Fruit fly (Drosophila melanogaster): ENCODE measurements around the gene Ip259.
A peak's percentile ranks its signal among the peaks of the same experiment; 100 is the strongest.

Gene Ip259

DNA sequence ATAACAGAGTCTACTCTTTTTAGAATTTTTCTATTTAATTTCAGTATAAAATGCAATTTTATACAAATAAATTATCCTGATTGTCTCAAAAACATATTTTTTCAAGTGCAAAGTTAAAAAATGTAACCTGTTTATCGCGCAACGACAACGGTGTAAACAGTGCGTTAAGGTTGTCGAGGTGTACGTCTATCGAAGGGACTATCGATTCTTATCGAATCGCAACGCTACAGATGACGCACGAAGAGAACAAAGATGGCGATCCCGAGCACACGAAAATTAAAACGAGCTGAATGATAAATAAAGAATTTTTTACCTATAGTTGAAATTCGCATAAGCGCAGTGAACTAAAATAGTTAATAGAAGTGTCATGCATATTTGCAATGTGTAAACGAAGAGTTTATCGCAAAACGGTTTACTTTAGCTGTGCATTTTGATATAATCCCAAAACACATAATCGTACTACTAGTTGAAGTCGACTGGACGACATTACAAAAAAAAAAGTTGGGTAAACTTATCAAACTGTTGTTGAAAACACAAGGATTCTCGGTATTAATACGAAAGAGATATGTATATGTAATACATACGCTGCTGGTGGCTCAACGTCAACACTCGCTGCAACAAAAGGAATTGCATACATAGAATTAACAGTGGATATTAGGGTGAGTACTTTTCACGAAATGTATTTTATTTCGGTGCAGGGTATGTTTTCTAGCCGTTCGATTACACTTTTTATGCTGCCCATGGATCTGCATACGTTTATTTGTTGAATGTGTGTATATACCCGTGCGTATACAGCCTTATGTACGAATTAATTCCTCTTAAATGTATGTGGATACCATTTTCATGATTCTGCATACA is 20.1 kb upstream of the Ip259 start, which contains the start of gene da:
TSS of gene da (plus strand) at position 237 of the 858 bp plus-strand sequence.
- TF ChIP-seq CG17801 (GFP tag; optimal IDR thresholded peaks at IDR 0.05; ENCODE audit: partially characterized antibody): peak; percentile 41

DNA sequence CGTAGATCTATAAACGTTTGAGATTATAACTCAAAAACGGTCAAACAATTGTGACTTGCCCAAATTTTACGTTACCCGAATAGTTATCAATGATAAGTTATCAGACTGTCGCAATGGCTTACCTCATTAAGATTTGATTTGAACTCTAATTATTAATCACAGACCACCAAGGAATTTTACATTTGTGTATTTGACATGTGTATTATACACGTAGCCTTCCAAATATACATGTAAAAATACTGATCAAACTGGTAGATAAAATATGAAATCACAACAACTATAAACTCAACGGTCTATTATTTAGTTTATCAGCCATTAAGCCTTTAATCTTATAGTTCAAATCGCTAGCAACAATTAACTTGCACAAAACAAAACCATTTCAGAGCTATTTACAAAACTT is 14.7 kb upstream of the Ip259 start:
- TF ChIP-seq CG17801 (GFP tag; optimal IDR thresholded peaks at IDR 0.05; ENCODE audit: partially characterized antibody): no peak

DNA sequence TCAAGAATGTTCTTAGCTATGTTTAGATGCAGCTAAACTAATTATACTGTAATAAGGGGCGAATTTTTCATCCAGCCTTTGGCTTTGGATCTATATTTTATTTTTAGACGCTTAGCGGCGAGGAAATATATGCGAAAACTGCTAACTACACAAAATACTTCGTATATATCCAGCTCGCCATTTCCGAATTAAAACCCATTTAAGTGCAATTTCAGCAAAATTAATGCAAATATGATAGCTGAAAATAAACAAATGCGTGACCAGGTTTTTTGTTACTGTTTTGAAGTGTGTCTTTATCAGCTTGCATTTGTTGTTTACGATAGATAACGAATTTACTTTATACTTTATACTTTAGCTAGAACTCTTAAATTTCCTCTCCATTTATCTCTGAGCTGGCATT is 13.1 kb upstream of the Ip259 start:
- TF ChIP-seq CG17801 (GFP tag; optimal IDR thresholded peaks at IDR 0.05; ENCODE audit: partially characterized antibody): peak; percentile 8

DNA sequence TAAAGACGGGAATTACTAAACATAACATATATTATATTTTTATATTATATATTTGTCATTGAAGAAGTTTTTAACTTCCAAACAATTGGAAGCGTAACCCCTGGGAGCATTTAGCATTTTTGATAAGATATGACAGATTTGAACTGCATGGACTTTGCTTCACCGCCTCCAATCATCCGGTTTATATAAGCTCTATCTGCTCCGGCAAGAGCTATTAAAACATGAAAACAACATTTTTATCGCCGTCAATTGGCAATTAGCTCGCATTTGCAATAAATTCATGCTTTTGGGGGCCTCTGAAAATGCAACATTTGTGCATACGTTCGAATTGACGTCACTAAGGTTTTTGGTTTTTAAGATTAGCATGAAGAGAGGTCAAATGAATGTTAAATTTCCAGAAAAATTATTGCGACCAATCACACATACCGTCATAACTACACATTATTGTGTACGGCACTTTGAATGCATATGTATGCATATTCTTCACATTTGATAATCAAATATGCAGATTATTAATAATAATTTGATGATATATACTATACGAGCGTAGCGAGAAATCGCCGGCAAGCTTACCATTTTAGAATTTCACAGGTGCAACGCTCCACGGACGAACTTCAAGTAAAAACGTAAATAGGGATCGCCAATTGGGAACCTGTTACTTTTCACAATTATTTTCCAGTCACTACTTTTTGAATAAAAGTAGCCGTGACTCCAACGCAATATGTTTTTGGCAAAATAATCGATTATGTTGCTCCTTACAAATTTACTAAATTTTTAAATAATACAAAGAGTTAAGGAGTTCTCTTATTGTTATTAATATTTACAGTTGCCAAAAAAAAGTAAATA is 12.3 kb upstream of the Ip259 start, which contains the start of gene Mdh1:
TSS of gene Mdh1 (minus strand) at position 691 of the 846 bp plus-strand sequence.
- TF ChIP-seq CG17801 (GFP tag; optimal IDR thresholded peaks at IDR 0.05; ENCODE audit: partially characterized antibody): no peak

DNA sequence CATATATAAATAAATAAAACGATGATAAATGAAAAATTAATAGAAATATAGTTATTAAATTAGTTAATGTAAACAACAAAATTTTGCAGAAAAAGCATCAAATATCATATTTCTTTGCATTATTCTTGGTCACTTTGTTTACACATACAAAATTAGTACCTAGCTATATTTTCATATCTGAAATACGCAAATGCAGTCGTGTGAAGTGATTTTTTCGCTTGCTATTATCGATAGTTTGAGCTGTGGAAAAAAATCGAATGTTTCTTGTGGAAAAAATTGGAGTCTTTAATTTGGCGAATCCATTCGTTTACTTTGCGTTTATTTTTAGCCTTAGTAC is 11.7 kb upstream of the Ip259 start, which contains the start of gene Cnot4:
TSS of gene Cnot4 (plus strand) at position 229 of the 337 bp plus-strand sequence.
- peak; percentile 4 for TF ChIP-seq CG17801 (GFP tag; optimal IDR thresholded peaks at IDR 0.05; ENCODE audit: partially characterized antibody)

DNA sequence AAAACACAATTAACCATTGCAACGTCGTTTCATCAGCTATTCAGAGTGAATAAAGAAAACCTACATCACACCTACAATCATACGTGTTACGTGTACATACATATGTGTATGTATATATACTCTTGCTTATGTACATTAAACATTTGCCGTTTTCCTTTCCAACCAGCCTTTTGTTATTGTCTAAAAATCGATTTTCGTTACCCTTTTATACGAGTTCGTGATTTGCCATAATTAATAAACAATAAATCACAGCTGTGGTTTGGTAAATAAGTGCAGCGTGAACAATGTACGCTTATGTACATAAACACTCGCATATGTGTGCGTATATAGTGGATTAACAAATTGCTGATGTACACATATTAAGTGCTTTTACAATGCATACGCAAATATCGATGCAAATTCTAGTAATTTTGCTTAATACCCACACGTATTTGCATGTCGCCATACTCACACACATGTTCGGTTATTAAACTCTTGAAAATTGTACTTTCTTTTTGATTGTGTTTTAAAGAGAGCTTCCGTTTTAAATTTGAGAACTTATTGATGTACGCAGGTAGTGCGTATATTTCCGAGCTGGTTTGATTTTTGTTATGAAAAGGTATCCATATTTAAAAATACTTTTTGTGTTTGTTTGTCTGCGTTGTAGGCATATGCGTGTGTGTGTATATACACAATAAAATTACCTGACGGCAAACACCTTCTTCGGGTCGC is 11.1 kb upstream of the Ip259 start:
- no peak for TF ChIP-seq CG17801 (GFP tag; optimal IDR thresholded peaks at IDR 0.05; ENCODE audit: partially characterized antibody)

DNA sequence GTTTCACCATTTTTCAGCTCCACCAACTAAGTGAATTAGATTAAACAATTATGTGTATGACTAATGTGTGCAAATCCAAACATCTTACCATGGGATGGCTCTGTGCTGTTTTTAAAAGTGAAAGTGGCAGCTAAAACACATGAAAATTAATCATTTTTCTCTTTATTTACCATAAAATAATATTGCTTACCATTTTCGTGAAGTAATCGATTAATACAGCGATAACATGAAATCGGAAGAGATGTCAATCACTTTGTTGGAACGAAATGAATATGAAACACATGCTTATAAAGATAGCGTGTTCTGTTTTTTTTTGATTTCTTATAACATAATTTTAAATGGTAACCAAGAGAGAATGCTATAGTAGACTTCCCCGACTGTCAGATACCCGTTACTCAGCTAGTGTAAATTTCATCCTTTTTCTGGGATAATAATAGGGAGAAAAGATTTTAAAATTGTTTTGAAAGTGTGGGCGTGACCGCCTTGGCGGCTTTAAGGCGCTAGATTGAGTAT is 4.3 kb upstream of the Ip259 start:
- no peak for TF ChIP-seq CG17801 (GFP tag; optimal IDR thresholded peaks at IDR 0.05; ENCODE audit: partially characterized antibody)

DNA sequence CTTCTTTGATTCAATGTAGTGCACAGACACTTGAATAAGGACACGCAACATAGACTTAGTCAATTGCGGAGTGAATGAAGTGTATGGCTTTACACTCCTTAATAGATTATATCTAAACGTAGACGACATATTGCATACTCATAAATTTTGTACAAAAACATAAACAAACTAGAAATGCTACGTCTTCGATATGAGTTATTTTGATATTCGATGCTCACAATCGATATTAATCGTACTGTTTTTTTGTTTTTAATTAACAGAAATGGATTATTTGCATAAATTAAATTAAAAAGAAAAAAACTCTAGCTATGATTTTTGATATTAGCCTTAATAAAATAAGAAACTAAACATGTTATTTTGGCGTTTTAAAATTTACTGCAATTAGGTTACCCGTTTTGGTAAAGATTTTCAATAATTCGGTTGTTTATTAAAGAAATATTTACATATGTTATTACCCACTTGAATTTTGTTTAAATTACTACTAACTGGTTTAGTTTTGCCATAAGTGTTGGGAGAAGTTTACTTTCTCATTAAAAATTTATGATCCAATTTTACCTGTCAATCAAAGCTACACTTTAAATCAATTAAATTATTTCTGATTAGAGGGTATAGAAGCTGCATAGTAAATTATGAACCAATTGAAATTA is 3.0 kb upstream of the Ip259 start, which contains the start of the genes CG17768, LSm-4 and Ir31a:
TSS of gene CG17768 (minus strand) at position 196 of the 647 bp plus-strand sequence.
TSS of gene LSm-4 (minus strand) at position 196 of the 647 bp plus-strand sequence.
TSS of gene Ir31a (plus strand) at position 558 of the 647 bp plus-strand sequence.
- TF ChIP-seq CG17801 (GFP tag; optimal IDR thresholded peaks at IDR 0.05; ENCODE audit: partially characterized antibody): no peak

DNA sequence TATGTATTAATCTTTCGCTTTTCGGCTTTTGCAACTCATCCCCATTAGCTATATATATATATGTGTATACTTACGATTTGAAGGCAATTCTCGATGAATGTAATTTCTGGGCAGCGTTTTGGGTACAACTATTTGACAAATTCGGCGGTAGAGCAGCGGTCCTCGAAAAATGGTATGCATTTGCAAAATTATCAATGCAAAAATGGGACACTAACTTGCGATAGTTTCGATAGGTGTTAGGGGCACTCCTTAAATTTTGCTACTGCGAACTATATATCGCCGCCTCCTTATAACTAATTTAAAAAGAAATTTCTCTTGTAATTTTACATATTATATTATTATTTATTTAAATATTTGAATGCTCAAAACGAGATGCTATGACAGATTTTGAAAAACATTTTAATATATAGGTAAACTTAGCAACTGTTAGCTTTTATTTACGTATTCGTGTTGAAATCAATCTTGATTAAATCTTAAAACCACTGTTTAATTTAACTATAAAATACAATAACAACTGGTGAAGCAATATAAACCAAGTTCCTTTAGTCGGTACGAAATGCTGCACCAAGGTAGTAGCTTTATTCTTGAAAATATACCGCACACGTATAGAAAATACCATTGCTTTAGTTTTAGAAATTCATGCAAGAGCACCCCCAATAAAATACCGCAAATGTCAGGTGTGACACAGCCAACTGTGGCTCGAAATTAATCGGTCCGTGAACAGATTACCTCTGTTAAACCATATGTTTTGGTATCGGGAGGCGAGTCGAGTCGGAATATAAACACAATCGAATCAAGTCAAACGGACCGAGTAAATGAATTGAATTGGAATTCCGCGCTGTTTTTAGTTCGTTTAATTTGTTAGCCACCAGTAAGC is 5.3 kb downstream of the Ip259 start, which contains the start of the genes CG5355 and Klp31E:
TSS of gene CG5355 (minus strand) at position 213 of the 877 bp plus-strand sequence.
TSS of gene Klp31E (plus strand) at position 767 of the 877 bp plus-strand sequence.
- no peak for TF ChIP-seq CG17801 (GFP tag; optimal IDR thresholded peaks at IDR 0.05; ENCODE audit: partially characterized antibody)

DNA sequence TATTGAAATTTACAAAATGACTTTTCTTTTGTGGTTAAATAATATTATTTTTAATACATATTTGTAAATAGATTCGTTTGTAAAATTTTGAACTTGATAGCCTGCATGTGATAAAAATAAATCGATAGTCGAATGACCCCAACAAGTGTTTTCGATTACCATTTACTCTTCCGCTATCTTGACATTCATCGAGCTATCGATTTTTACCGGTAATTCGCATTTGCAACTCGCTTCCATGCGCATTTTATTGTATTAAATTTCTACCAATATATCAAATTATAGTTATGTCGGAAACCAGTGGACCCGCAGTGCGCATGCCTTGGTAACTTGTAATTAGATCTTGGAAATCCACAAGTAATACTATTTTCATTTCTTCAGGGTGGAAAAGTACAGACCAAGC is 10.8 kb downstream of the Ip259 start, which contains the start of gene RfC3:
TSS of gene RfC3 (plus strand) at position 210 of the 400 bp plus-strand sequence.
- TF ChIP-seq CG17801 (GFP tag; optimal IDR thresholded peaks at IDR 0.05; ENCODE audit: partially characterized antibody): no peak

DNA sequence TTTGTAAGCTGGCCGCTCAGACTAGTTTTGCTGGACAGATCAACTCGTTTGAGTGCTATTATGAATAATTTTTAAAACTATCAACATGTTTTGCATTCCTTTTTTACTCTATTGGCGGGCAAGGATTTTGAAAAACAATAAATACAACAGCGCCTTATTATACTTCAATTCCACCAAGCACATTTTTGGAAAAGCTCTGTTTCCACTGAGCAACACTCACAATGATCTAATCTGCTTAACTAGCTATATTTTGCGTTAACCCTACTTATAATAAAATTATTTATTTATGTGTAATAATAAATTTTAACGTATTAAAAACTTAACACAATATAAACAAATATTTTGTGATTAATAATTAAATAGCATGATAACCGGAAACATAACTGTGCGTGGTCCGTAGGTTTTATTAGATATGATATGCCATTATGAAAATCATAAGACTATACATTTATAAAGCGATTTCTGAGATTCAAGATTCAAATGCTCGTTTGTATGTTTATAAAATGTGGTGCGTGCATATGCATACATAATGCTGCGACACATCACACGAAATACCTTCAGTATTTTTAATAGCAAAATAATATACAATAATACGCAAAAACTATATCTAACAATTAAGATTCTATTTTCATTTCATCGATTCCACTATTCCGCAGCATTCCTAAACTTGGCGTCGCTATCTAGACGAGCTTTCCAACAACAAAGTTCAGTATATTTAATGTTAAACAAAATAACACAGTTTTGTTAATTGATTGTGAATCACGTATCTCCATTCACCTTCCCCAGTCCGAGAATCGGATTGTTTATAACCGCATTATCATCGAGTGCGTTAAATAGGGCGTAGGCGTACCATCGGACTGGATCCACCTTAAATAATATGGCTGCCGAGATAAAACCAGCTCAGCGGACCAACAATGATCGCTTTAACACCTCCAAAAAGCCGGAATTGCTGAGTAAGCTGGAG is 14.8 kb downstream of the Ip259 start, which contains the start of the genes pie and Wdfy2:
TSS of gene pie (minus strand) at position 138 of the 964 bp plus-strand sequence.
TSS of gene Wdfy2 (plus strand) at position 649 of the 964 bp plus-strand sequence.
- TF ChIP-seq CG17801 (GFP tag; optimal IDR thresholded peaks at IDR 0.05; ENCODE audit: partially characterized antibody): no peak

DNA sequence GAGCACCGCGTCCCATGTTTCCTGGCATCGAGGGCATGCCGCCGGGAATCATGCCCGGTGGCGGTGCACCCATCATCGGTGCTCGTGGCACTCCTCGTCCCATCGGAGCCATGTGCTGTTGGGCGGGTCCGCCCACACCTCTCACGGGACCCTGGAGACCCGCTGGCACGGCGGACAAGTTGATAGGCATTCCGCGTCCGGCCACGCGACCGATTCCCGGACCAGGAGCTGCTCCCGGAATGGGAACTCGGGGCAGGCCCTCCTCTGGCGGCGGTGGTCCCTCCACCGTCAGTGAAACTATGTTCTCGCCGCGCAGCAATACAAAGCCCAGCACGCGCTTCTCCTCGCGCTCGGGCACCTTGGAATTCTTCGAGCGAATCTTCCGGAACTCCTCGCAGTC is 17.4 kb downstream of the Ip259 start:
- TF ChIP-seq CG17801 (GFP tag; optimal IDR thresholded peaks at IDR 0.05; ENCODE audit: partially characterized antibody): no peak

All from ovary, adult (tissue).